Worm (Caenorhabditis elegans) whole organism, L4/young adult: ENCODE measurements around the gene F34D10.8.

Experiments used
- W03F9.2 ChIP-seq: fragments of 150-350 bp; optimal IDR thresholded peaks from 2 replicates; lab custom pipeline; 2014; ENCODE audit warnings: missing biosample characterization, missing genetic modification characterization
- dao-5 ChIP-seq: sonication (generic microtip); optimal IDR thresholded peaks from 2 replicates; lab custom pipeline; 2016; ENCODE audit warnings: missing genotype, missing genetic modification characterization, moderate library complexity, missing compliant biosample characterization
- him-1 ChIP-seq: sonication (generic microtip); optimal IDR thresholded peaks from 2 replicates; lab custom pipeline; 2016; ENCODE audit warnings: missing genotype, missing genetic modification reagents, missing genetic modification characterization, missing compliant biosample characterization

Gene F34D10.8

ce11 chrIII:3759312-3759711 lies 28.7 kb downstream of the F34D10.8 start, which contains the start of gene arcp-1:
TSS of gene arcp-1 (minus strand) at chrIII:3759412.
- TF ChIP-seq dao-5 (tag; lab: Kevin White, UChicago) (no peak), him-1 (no peak), W03F9.2 (no peak)

DNA sequence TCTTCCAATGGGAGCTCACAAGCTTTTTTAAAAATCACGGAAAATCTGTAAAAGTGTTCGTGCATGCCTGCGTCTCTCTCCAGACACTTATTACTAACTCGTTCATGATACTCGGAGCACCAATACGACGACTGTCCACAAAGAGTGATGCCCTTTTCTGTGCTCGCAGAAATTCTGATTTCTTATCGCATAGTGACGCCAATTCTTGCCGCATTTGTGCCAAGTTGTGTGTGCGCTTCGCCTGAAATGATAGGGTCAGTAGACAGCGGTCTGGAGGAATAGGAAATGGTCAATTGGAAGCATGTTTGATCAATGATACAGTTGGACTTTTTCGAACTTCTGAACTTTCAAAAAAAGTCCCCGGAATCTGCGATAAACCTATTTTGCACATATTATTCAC lies 33.5 kb downstream of the F34D10.8 start:
- no peak for TF ChIP-seq W03F9.2
- no peak for TF ChIP-seq dao-5 (tag; lab: Kevin White, UChicago)
- no peak for TF ChIP-seq him-1

- no peak for TF ChIP-seq dao-5 (tag; lab: Kevin White, UChicago)
- no peak for TF ChIP-seq W03F9.2
- TF ChIP-seq him-1, result no peak
Measured at ce11 chrIII:3764584-3764983, 34.0 kb downstream of the F34D10.8 start.

DNA sequence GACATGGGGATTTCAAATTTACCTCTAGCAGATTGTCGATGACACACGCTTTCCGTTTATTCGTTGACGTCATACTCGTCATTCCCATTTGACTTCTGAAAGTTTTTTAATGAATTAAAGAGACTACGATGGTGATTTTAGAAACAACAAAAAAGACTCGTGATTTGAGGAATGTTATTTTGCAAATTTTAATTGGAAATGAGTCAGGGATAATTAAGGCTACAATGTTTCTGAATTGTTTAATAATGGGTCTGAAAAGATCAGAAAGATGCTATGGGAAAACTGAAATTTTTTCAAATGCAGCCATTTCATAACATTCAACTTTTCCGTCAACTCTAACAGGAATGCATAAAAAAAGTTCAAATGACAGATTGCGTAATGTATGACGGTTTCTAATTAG lies 34.9 kb downstream of the F34D10.8 start, which contains the start of gene C44F1.1:
Gene C44F1.1 (minus strand): TSS at position 101 of the 400 bp plus-strand sequence.
- TF ChIP-seq W03F9.2 (no peak), him-1 (no peak), dao-5 (tag; lab: Kevin White, UChicago) (no peak)

ce11 chrIII:3768200-3768599 lies 37.6 kb downstream of the F34D10.8 start, which contains the start of gene gmeb-3:
TSS of gene gmeb-3 (plus strand) at chrIII:3768500.
- TF ChIP-seq dao-5 (tag; lab: Kevin White, UChicago), result no peak
- no peak for TF ChIP-seq W03F9.2
- no peak for TF ChIP-seq him-1

- no peak for TF ChIP-seq W03F9.2
- TF ChIP-seq him-1, result no peak
- no peak for TF ChIP-seq dao-5 (tag; lab: Kevin White, UChicago)
Measured at ce11 chrIII:3773173-3773572, 42.6 kb downstream of the F34D10.8 start, which contains the start of gene lec-4. TSS of gene lec-4 (minus strand) at chrIII:3773326.

DNA sequence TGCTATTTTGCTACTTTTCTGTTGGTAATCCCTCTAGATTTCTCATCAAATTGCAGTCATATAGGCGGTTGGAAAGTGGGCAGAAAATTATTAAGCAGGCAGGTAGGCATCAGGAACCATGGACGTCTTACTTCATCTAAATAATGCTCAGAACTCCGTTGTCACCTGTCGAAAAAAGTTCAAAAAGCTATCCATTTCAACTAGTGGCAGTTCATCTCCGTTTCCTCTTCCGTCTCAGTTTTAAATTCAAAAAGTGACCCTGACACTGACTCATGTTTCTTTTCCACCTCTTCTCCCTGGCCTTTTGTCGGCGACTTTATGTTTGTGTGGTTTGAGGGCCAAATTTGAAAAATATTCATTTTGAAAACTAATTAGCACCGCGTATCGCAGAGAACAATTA lies 44.0 kb downstream of the F34D10.8 start:
- TF ChIP-seq W03F9.2 (no peak), him-1 (no peak), dao-5 (tag; lab: Kevin White, UChicago) (no peak)
